Worm (Caenorhabditis elegans): Measurements from ENCODE around the gene E02H4.6.
A peak's percentile ranks its signal among the peaks of the same experiment; 100 is the strongest.

Gene E02H4.6

DNA sequence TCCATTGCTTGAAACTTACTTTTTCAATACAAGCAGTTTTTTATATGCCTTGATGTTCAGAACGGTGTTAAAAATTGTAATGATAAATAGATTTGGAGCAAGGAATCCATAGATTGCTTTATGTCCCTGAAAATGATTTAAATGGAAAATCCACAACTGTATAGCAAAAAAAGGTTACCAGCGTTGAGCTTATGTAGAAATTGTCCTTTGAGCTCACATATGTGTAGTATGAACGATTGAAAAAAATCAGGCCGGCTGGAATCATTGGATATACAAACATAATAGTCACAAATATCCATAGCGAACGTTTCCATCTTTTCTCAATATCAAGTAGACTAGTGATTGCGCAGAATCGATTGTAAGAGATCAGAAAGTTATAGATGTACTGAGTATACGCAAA is 17.6 kb downstream of the E02H4.6 start, which contains the start of gene srg-36:
TSS of gene srg-36 (minus strand) at position 101 of the 400 bp plus-strand sequence.
- TF ChIP-seq ceh-39 (tag; optimal IDR thresholded peaks at IDR 0.05), result no peak
- TF ChIP-seq elt-1 (tag; optimal IDR thresholded peaks at IDR 0.05; ENCODE audit: borderline replicate concordance, insufficient read depth), result no peak
- TF ChIP-seq sem-2 (GFP tag; optimal IDR thresholded peaks at IDR 0.05), result no peak
- TF ChIP-seq cnd-1 (tag; optimal IDR thresholded peaks at IDR 0.05), result no peak
- TF ChIP-seq lsy-2 (tag; optimal IDR thresholded peaks at IDR 0.05), result no peak
- no peak for TF ChIP-seq unc-120 (tag; optimal IDR thresholded peaks at IDR 0.05; ENCODE audit: poor library complexity, severe bottlenecking)
- TF ChIP-seq M03D4.4 (tag; optimal IDR thresholded peaks at IDR 0.05), result no peak
- no peak for TF ChIP-seq drap-1 (GFP tag; optimal IDR thresholded peaks at IDR 0.05)
- no peak for TF ChIP-seq sptf-1 (tag; optimal IDR thresholded peaks at IDR 0.05)
- no peak for TF ChIP-seq ham-2 (GFP tag; optimal IDR thresholded peaks at IDR 0.05)
- TF ChIP-seq elt-3 (tag; optimal IDR thresholded peaks at IDR 0.05), result no peak
- TF ChIP-seq nhr-76 (tag; optimal IDR thresholded peaks at IDR 0.05), result no peak
- no peak for TF ChIP-seq mep-1 (tag; optimal IDR thresholded peaks at IDR 0.05)
- TF ChIP-seq mls-2 (tag; optimal IDR thresholded peaks at IDR 0.05), result no peak
- TF ChIP-seq unc-39 (tag; optimal IDR thresholded peaks at IDR 0.05), result no peak

- TF ChIP-seq ztf-11 (tag; optimal IDR thresholded peaks at IDR 0.05) (no peak), pha-4 (tag; optimal IDR thresholded peaks at IDR 0.05) (no peak), blmp-1 (tag; optimal IDR thresholded peaks at IDR 0.05) (no peak), ham-2 (GFP tag; optimal IDR thresholded peaks at IDR 0.05) (no peak), sptf-1 (tag; optimal IDR thresholded peaks at IDR 0.05) (no peak), nhr-237 (tag; optimal IDR thresholded peaks at IDR 0.05) (no peak), nhr-12 (tag; optimal IDR thresholded peaks at IDR 0.05) (no peak), ceh-39 (tag; optimal IDR thresholded peaks at IDR 0.05) (no peak), nhr-28 (tag; optimal IDR thresholded peaks at IDR 0.05) (no peak), flh-1 (GFP tag; optimal IDR thresholded peaks at IDR 0.05) (no peak), lin-32 (GFP tag; optimal IDR thresholded peaks at IDR 0.05) (no peak)
Measured at ce11 chrX:14231987-14232386, 20.0 kb downstream of the E02H4.6 start.

DNA sequence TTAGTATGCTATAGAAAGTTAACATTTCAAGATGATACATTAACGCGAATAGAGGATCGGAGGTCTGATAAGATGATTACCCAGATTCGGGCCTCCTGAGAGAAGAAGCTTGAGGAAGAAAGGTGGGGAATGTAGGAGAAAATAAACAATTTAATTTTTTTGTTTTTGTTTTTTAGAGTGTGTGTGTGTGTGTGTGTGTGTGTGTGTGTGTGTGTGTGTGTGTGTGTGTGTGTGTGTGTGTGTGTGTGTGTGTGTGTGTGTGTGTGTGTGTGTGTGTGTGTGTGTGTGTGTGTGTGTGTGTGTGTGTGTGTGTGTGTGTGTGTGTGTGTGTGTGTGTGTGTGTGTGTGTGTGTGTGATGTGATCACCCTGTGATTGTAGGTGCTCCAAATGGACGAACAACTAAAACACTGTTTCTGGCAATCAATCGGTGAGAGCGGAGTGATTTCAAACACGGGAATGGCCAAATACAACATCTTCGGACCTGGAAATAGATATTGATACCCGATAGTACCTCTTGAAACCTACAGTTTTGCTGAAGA is 22.6 kb downstream of the E02H4.6 start:
- TF ChIP-seq M03D4.4 (tag; optimal IDR thresholded peaks at IDR 0.05) (peak; percentile 47), bed-3 (GFP tag; optimal IDR thresholded peaks at IDR 0.05) (peak; percentile 33), mls-2 (tag; optimal IDR thresholded peaks at IDR 0.05) (peak; percentile 23), drap-1 (GFP tag; optimal IDR thresholded peaks at IDR 0.05) (peak; percentile 36), sptf-1 (tag; optimal IDR thresholded peaks at IDR 0.05) (peak; percentile 73), cnd-1 (tag; optimal IDR thresholded peaks at IDR 0.05) (peak; percentile 33), sem-2 (GFP tag; optimal IDR thresholded peaks at IDR 0.05) (peak; percentile 18)

DNA sequence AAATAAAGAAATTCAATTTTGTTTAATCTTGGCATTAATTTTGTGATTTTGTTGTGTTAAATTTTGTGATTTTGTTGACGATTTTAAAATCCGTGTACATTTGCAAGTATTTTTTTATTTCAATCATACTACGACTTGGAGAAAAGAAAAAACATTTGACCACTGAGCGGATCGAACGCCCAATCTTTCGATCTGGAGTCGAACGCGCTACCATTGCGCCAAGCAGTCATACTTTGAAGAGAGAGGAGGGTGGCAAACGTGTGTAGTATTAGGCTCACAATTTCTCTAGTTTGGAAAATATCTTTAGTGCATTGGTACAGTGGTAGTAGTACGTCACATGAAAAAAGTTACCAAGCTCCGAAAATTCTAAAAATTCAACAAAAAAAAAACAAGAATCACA is 23.2 kb downstream of the E02H4.6 start:
- TF ChIP-seq ceh-83 (GFP tag; optimal IDR thresholded peaks at IDR 0.05), result peak; percentile 66
- peak; percentile 28 for TF ChIP-seq M03D4.4 (tag; optimal IDR thresholded peaks at IDR 0.05)
- TF ChIP-seq ceh-43 (GFP tag; optimal IDR thresholded peaks at IDR 0.05), result no peak

- TF ChIP-seq elt-1 (tag; optimal IDR thresholded peaks at IDR 0.05; ENCODE audit: borderline replicate concordance, insufficient read depth), result no peak
Measured at ce11 chrX:14225273-14225672, 26.7 kb downstream of the E02H4.6 start, which contains the start of gene cyp-13B2. cyp-13B2 (plus strand) TSS chrX:14225573.

- no peak for TF ChIP-seq blmp-1 (tag; optimal IDR thresholded peaks at IDR 0.05)
- no peak for TF ChIP-seq lin-13 (tag; optimal IDR thresholded peaks at IDR 0.05)
- no peak for TF ChIP-seq lin-32 (GFP tag; optimal IDR thresholded peaks at IDR 0.05)
- TF ChIP-seq M03D4.4 (tag; optimal IDR thresholded peaks at IDR 0.05), result no peak
- TF ChIP-seq sem-2 (GFP tag; optimal IDR thresholded peaks at IDR 0.05), result no peak
- TF ChIP-seq flh-1 (GFP tag; optimal IDR thresholded peaks at IDR 0.05), result no peak
- TF ChIP-seq snpc-4 (tag; optimal IDR thresholded peaks at IDR 0.05), result no peak
- TF ChIP-seq tbx-8 (GFP tag; optimal IDR thresholded peaks at IDR 0.05), result no peak
- no peak for TF ChIP-seq nhr-28 (tag; optimal IDR thresholded peaks at IDR 0.05)
- no peak for TF ChIP-seq unc-120 (tag; optimal IDR thresholded peaks at IDR 0.05; ENCODE audit: poor library complexity, severe bottlenecking)
- no peak for TF ChIP-seq ceh-83 (GFP tag; optimal IDR thresholded peaks at IDR 0.05)
- TF ChIP-seq ceh-43 (GFP tag; optimal IDR thresholded peaks at IDR 0.05), result no peak
- no peak for TF ChIP-seq hlh-1 (tag; optimal IDR thresholded peaks at IDR 0.05)
Measured at ce11 chrX:14223156-14223555, 28.8 kb downstream of the E02H4.6 start, which contains the start of gene K06G5.3. K06G5.3 (minus strand) TSS chrX:14223256.
